Fruit fly (Drosophila melanogaster): ENCODE results near the gene ppk.

The ppk gene

dm6 chr2L:14369933-14370776 is 10.8 kb downstream of the ppk start:
- peak; percentile 92 for TF ChIP-seq vri (GFP tag; optimal IDR thresholded peaks at IDR 0.05)
- TF ChIP-seq CG3919 (GFP tag; optimal IDR thresholded peaks at IDR 0.05), result peak; percentile 83
- peak; percentile 95 for TF ChIP-seq Smox (GFP tag; optimal IDR thresholded peaks at IDR 0.05)
- TF ChIP-seq CG6276 (GFP tag; optimal IDR thresholded peaks at IDR 0.05), result peak; percentile 97
- peak; percentile 97 for TF ChIP-seq OdsH (GFP tag; optimal IDR thresholded peaks at IDR 0.05)
- no peak for TF ChIP-seq fkh (GFP tag; optimal IDR thresholded peaks at IDR 0.05)
- TF ChIP-seq CG11294 (GFP tag; IDR thresholded peaks at IDR 0.05), result peak; percentile 91
- TF ChIP-seq CG32006 (GFP tag; optimal IDR thresholded peaks at IDR 0.05), result peak; percentile 97
- TF ChIP-seq CG34406 (GFP tag; optimal IDR thresholded peaks at IDR 0.05), result peak; percentile 93
- TF ChIP-seq Lpt (GFP tag; optimal IDR thresholded peaks at IDR 0.05), result peak; percentile 94
- TF ChIP-seq Met (GFP tag; optimal IDR thresholded peaks at IDR 0.05), result peak; percentile 82
- peak; percentile 85 for TF ChIP-seq topi (GFP tag; optimal IDR thresholded peaks at IDR 0.05)
- peak; percentile 96 for TF ChIP-seq CG31627 (GFP tag; optimal IDR thresholded peaks at IDR 0.05)
- peak; percentile 37 for TF ChIP-seq Hr38 (GFP tag; optimal IDR thresholded peaks at IDR 0.05)
- TF ChIP-seq CG6163 (GFP tag; IDR thresholded peaks at IDR 0.05), result peak; percentile 83
- peak; percentile 91 for TF ChIP-seq Eip75B (GFP tag; optimal IDR thresholded peaks at IDR 0.05)
- TF ChIP-seq CG8119 (GFP tag; IDR thresholded peaks at IDR 0.05), result peak; percentile 98
- TF ChIP-seq svp (GFP tag), result peak; percentile 96
- TF ChIP-seq Sox102F (GFP tag; optimal IDR thresholded peaks at IDR 0.05), result peak; percentile 96
- peak; percentile 96 for TF ChIP-seq CG6854 (GFP tag; optimal IDR thresholded peaks at IDR 0.05)
- peak; percentile 42 for TF ChIP-seq CG9139 (GFP tag; optimal IDR thresholded peaks at IDR 0.05)
- TF ChIP-seq CG7368 (GFP tag; optimal IDR thresholded peaks at IDR 0.05), result peak; percentile 96
- peak; percentile 96 for TF ChIP-seq CG6792 (GFP tag; optimal IDR thresholded peaks at IDR 0.05)
- TF ChIP-seq CG6808 (GFP tag; optimal IDR thresholded peaks at IDR 0.05), result peak; percentile 94
- TF ChIP-seq CG1621 (tag; optimal IDR thresholded peaks at IDR 0.05), result peak; percentile 93
- peak; percentile 96 for TF ChIP-seq Sox14 (GFP tag; optimal IDR thresholded peaks at IDR 0.05)
- TF ChIP-seq spab (GFP tag; optimal IDR thresholded peaks at IDR 0.05), result peak; percentile 94
- peak; percentile 97 for TF ChIP-seq esn (GFP tag; optimal IDR thresholded peaks at IDR 0.05)
- peak; percentile 94 for TF ChIP-seq Gug (GFP tag; IDR thresholded peaks at IDR 0.05)
- TF ChIP-seq salr (GFP tag; optimal IDR thresholded peaks at IDR 0.05), result peak; percentile 85 to 90
- peak; percentile 92 for TF ChIP-seq CG16779 (tag; optimal IDR thresholded peaks at IDR 0.05)
- peak; percentile 95 for TF ChIP-seq pdm3 (GFP tag; optimal IDR thresholded peaks at IDR 0.05)
- peak; percentile 93 for TF ChIP-seq CG10669 (GFP tag; optimal IDR thresholded peaks at IDR 0.05)
- TF ChIP-seq Sox15 (GFP tag; optimal IDR thresholded peaks at IDR 0.05), result peak; percentile 91
- TF ChIP-seq CG15336 (GFP tag; IDR thresholded peaks at IDR 0.05), result peak; percentile 98
- peak; percentile 94 for TF ChIP-seq CG4318 (GFP tag; optimal IDR thresholded peaks at IDR 0.05)
- peak; percentile 93 for TF ChIP-seq achi (GFP tag; optimal IDR thresholded peaks at IDR 0.05)
- peak; percentile 94 for TF ChIP-seq CG10631 (GFP tag; optimal IDR thresholded peaks at IDR 0.05)
- TF ChIP-seq dac (GFP tag; optimal IDR thresholded peaks at IDR 0.05), result peak; percentile 92
- peak; percentile 78 for TF ChIP-seq CG11902 (GFP tag; optimal IDR thresholded peaks at IDR 0.05)
- TF ChIP-seq Ets21C (GFP tag; optimal IDR thresholded peaks at IDR 0.05), result peak; percentile 93
- TF ChIP-seq net (GFP tag; optimal IDR thresholded peaks at IDR 0.05), result peak; percentile 96
- TF ChIP-seq acj6 (GFP tag; optimal IDR thresholded peaks at IDR 0.05), result peak; percentile 94
- TF ChIP-seq lz (GFP tag; optimal IDR thresholded peaks at IDR 0.05), result peak; percentile 96
- TF ChIP-seq Ets96B (tag; optimal IDR thresholded peaks at IDR 0.05), result peak; percentile 69
- TF ChIP-seq fd85E (GFP tag; optimal IDR thresholded peaks at IDR 0.05), result peak; percentile 86
- TF ChIP-seq CG8319 (GFP tag; optimal IDR thresholded peaks at IDR 0.05), result peak; percentile 92
- TF ChIP-seq ss (GFP tag; optimal IDR thresholded peaks at IDR 0.05), result peak; percentile 48 to 97
- peak; percentile 94 for TF ChIP-seq CG3032 (tag; optimal IDR thresholded peaks at IDR 0.05)
- TF ChIP-seq Eip78C (GFP tag), result peak; percentile 95
